Fruit fly (Drosophila melanogaster) S2 (cell line): Measurements from ENCODE around the gene Myo61F.

Experiments
- CG8478 ChIP-seq: fragments of >200 bp; optimal IDR thresholded peaks from 2 replicates; lab custom pipeline; 2018
- CTCF ChIP-seq, 2 experiments: fragments of >200 bp; optimal IDR thresholded peaks; 2 replicates each; lab custom pipeline; 2018

- TF ChIP-seq CG8478 (lab: Kevin White, UChicago) (no peak), CTCF (optimal IDR thresholded peaks at IDR 0.05; lab: Kevin White, UChicago) (no peak)
Measured at dm6 chr3L:1320230-1320930, 2.1 kb downstream of the Myo61F start.
